Worm (Caenorhabditis elegans) whole organism, young adult: Measurements from ENCODE around the gene F18F11.4.

ENCODE experiments used
- B0019.2 ChIP-seq: fragments of 200-800 bp; sonication (Bioruptor generic); conservative IDR thresholded peaks from 2 replicates; pipeline ENCODE4 v1.3.6; 2022; ENCODE audit warnings: missing genetic modification reagents, missing genetic modification characterization, missing compliant biosample characterization
- C06A6.2 ChIP-seq: fragments of 200-800 bp; sonication (Bioruptor generic); conservative IDR thresholded peaks from 2 replicates; pipeline ENCODE4 v1.3.6; 2022; ENCODE audit warnings: missing genetic modification characterization, missing compliant biosample characterization
- F10E7.11 ChIP-seq: sonication (generic microtip); optimal IDR thresholded peaks from 2 replicates; lab custom pipeline; 2017; ENCODE audit warnings: mild to moderate bottlenecking, missing genetic modification characterization, moderate library complexity, missing compliant biosample characterization
- F33H1.4 ChIP-seq: fragments of 200-800 bp; sonication (Bioruptor generic); IDR thresholded peaks from 2 replicates; pipeline ENCODE4 v1.3.6; 2022; ENCODE audit warnings: missing genetic modification reagents, missing genetic modification characterization, missing compliant biosample characterization
- F37B4.10 ChIP-seq: fragments of 200-800 bp; sonication (Bioruptor generic); IDR thresholded peaks from 2 replicates; pipeline ENCODE4 v1.3.6; 2022; ENCODE audit warnings: missing genetic modification characterization, missing compliant biosample characterization
- F39B2.1 ChIP-seq: fragments of 200-800 bp; sonication (Bioruptor generic); IDR thresholded peaks from 2 replicates; pipeline ENCODE4 v1.3.6; 2022; ENCODE audit warnings: missing genetic modification reagents, missing genetic modification characterization, missing compliant biosample characterization
- Y53G8AR.9 ChIP-seq: fragments of 200-800 bp; sonication (Bioruptor generic); conservative IDR thresholded peaks from 2 replicates; pipeline ENCODE4 v1.3.6; 2022; ENCODE audit warnings: missing genetic modification reagents, missing genetic modification characterization, missing compliant biosample characterization
- attf-3 ChIP-seq: fragments of 200-800 bp; sonication (Bioruptor generic); conservative IDR thresholded peaks from 2 replicates; pipeline ENCODE4 v1.3.6; 2022; ENCODE audit warnings: missing genetic modification reagents, missing genetic modification characterization, missing compliant biosample characterization
- cebp-2 ChIP-seq: fragments of 200-800 bp; sonication (Bioruptor generic); IDR thresholded peaks from 2 replicates; pipeline ENCODE4 v1.3.6; 2022; ENCODE audit warnings: missing genetic modification characterization, missing compliant biosample characterization
- ceh-100 ChIP-seq: fragments of 200-800 bp; sonication (Bioruptor generic); IDR thresholded peaks from 2 replicates; pipeline ENCODE4 v1.3.6; 2022; ENCODE audit warnings: missing genetic modification reagents, missing genetic modification characterization, missing compliant biosample characterization
- ceh-79 ChIP-seq: sonication (generic microtip); optimal IDR thresholded peaks from 2 replicates; lab custom pipeline; 2017; ENCODE audit warnings: mild to moderate bottlenecking, missing genetic modification characterization, missing compliant biosample characterization
- dox-1 ChIP-seq: fragments of 200-800 bp; sonication (Bioruptor generic); IDR thresholded peaks from 2 replicates; pipeline ENCODE4 v1.3.6; 2022; ENCODE audit warnings: missing genetic modification reagents, missing genetic modification characterization, missing compliant biosample characterization
- dpl-1 ChIP-seq: fragments of 150-350 bp; optimal IDR thresholded peaks from 2 replicates; lab custom pipeline; 2014; ENCODE audit warnings: missing biosample characterization, missing genetic modification reagents, missing genetic modification characterization
- egl-18 ChIP-seq: fragments of 200-800 bp; sonication (Bioruptor generic); IDR thresholded peaks from 2 replicates; pipeline ENCODE4 v1.3.6; 2022; ENCODE audit warnings: missing genetic modification reagents, missing genetic modification characterization, missing compliant biosample characterization
- egl-44 ChIP-seq: fragments of 200-800 bp; sonication (Bioruptor generic); IDR thresholded peaks from 2 replicates; pipeline ENCODE4 v1.3.6; 2022; ENCODE audit warnings: missing genetic modification reagents, missing genetic modification characterization, missing compliant biosample characterization
- egrh-3 ChIP-seq: fragments of 200-800 bp; sonication (Bioruptor generic); IDR thresholded peaks from 2 replicates; pipeline ENCODE4 v1.3.6; 2022; ENCODE audit warnings: missing genetic modification reagents, missing genetic modification characterization, missing compliant biosample characterization
- hlh-12 ChIP-seq: sonication (generic microtip); optimal IDR thresholded peaks from 2 replicates; lab custom pipeline; 2016; ENCODE audit warnings: missing genetic modification characterization, missing compliant biosample characterization
- hlh-26 ChIP-seq: fragments of 200-800 bp; sonication (Bioruptor generic); conservative IDR thresholded peaks from 2 replicates; pipeline ENCODE4 v1.3.6; 2022; ENCODE audit warnings: missing genetic modification reagents, missing genetic modification characterization, missing compliant biosample characterization
- hsf-1 ChIP-seq: fragments of 200-800 bp; sonication (Bioruptor generic); IDR thresholded peaks from 2 replicates; pipeline ENCODE4 v1.3.6; 2022; ENCODE audit warnings: missing genetic modification reagents, missing genetic modification characterization, missing compliant biosample characterization
- let-526 ChIP-seq: fragments of 200-800 bp; sonication (Bioruptor generic); IDR thresholded peaks from 2 replicates; pipeline ENCODE4 v1.3.6; 2022; ENCODE audit warnings: missing genetic modification reagents, missing genetic modification characterization, missing compliant biosample characterization
- lin-35 ChIP-seq, 3 experiments: fragments of 150-350 bp in 2 of 3; sonication (generic microtip) in 1 of 3; optimal IDR thresholded peaks; 2 replicates each; lab custom pipeline; 2014 to 2018; ENCODE audit warnings: missing biosample characterization in 3 of 3, missing genetic modification characterization in 3 of 3, missing genetic modification reagents in 3 of 3
- madf-6 ChIP-seq: fragments of 200-800 bp; sonication (Bioruptor generic); IDR thresholded peaks from 2 replicates; pipeline ENCODE4 v1.3.6; 2022; ENCODE audit warnings: missing genetic modification reagents, missing genetic modification characterization, missing compliant biosample characterization
- nfya-1 ChIP-seq: sonication (generic microtip); optimal IDR thresholded peaks from 2 replicates; lab custom pipeline; 2017; ENCODE audit warnings: antibody characterized with exemption, missing compliant biosample characterization, missing genetic modification characterization, borderline replicate concordance; ENCODE audit not compliant: insufficient read depth
- nfya-2 ChIP-seq: fragments of 200-800 bp; sonication (Bioruptor generic); IDR thresholded peaks from 2 replicates; pipeline ENCODE4 v1.3.6; 2022; ENCODE audit warnings: missing genetic modification reagents, missing genetic modification characterization, missing compliant biosample characterization
- nhr-120 ChIP-seq: fragments of 200-800 bp; sonication (Bioruptor generic); IDR thresholded peaks from 2 replicates; pipeline ENCODE4 v1.3.6; 2022; ENCODE audit warnings: missing genetic modification characterization, missing compliant biosample characterization
- nhr-90 ChIP-seq: sonication (generic microtip); optimal IDR thresholded peaks from 2 replicates; lab custom pipeline; 2016; ENCODE audit warnings: missing genotype, mild to moderate bottlenecking, missing genetic modification characterization, missing compliant biosample characterization
- pha-4 ChIP-seq: fragments of 150-350 bp; sonication (generic microtip); optimal IDR thresholded peaks from 2 replicates; lab custom pipeline; 2014; ENCODE audit warnings: missing biosample characterization, missing genetic modification reagents, missing genetic modification characterization
- repo-1 ChIP-seq: sonication (generic microtip); optimal IDR thresholded peaks from 2 replicates; lab custom pipeline; 2017; ENCODE audit warnings: mild to moderate bottlenecking, missing genetic modification characterization, missing compliant biosample characterization
- sdz-38 ChIP-seq: sonication (generic microtip); optimal IDR thresholded peaks from 2 replicates; lab custom pipeline; 2016; ENCODE audit warnings: missing genotype, missing genetic modification characterization, missing compliant biosample characterization
- snpc-1.3 ChIP-seq: sonication (generic microtip); optimal IDR thresholded peaks from 2 replicates; lab custom pipeline; 2017; ENCODE audit warnings: missing genetic modification characterization, mild to moderate bottlenecking, missing compliant biosample characterization, antibody characterized with exemption, moderate library complexity, missing genotype, missing genetic modification reagents; ENCODE audit not compliant: insufficient read depth
- snpc-3.4 ChIP-seq: sonication (generic microtip); optimal IDR thresholded peaks from 2 replicates; lab custom pipeline; 2017; ENCODE audit warnings: missing genetic modification characterization, mild to moderate bottlenecking, missing compliant biosample characterization, antibody characterized with exemption, moderate library complexity, missing genotype, missing genetic modification reagents
- snpc-4 ChIP-seq, 5 experiments: fragments of 150-350 bp in 1 of 5; sonication (generic microtip) in 4 of 5; optimal IDR thresholded peaks; 2 replicates each; lab custom pipeline; 2014 to 2018; ENCODE audit warnings: missing genetic modification characterization in 5 of 5, missing biosample characterization in 3 of 5, antibody characterized with exemption in 2 of 5, mild to moderate bottlenecking in 2 of 5, missing compliant biosample characterization in 2 of 5, missing genotype in 2 of 5, moderate library complexity in 2 of 5, missing genetic modification reagents in 1 of 5
- tlf-1 ChIP-seq: fragments of 200-800 bp; sonication (Bioruptor generic); optimal IDR thresholded peaks from 2 replicates; lab custom pipeline; 2018; ENCODE audit warnings: mild to moderate bottlenecking, missing genetic modification characterization, missing compliant biosample characterization
- unc-130 ChIP-seq: sonication (generic microtip); optimal IDR thresholded peaks from 2 replicates; lab custom pipeline; 2016; ENCODE audit warnings: missing genetic modification reagents, missing genetic modification characterization, missing compliant biosample characterization
- xnd-1 ChIP-seq: sonication (generic microtip); optimal IDR thresholded peaks from 2 replicates; lab custom pipeline; 2016; ENCODE audit warnings: missing genotype, missing genetic modification reagents, missing genetic modification characterization, missing compliant biosample characterization
- ztf-25 ChIP-seq: fragments of 200-800 bp; sonication (Bioruptor generic); IDR thresholded peaks from 2 replicates; pipeline ENCODE4 v1.3.6; 2022; ENCODE audit warnings: missing genetic modification reagents, missing genetic modification characterization, missing compliant biosample characterization
- ztf-3 ChIP-seq: fragments of 200-800 bp; sonication (Bioruptor generic); optimal IDR thresholded peaks from 2 replicates; lab custom pipeline; 2018; ENCODE audit warnings: mild to moderate bottlenecking, missing genetic modification characterization, missing compliant biosample characterization

Gene F18F11.4

ce11 chrIV:291851-292367 lies 38.7 kb upstream of the F18F11.4 start (continued):
- no peak for TF ChIP-seq unc-130 (GFP tag; lab: Kevin White, UChicago)
- TF ChIP-seq egl-18 (GFP tag; lab: Robert Waterston, UW) = no peak
- TF ChIP-seq hlh-12 = no peak
- no peak for TF ChIP-seq sdz-38
- no peak for TF ChIP-seq nfya-1 (tag; lab: Kevin White, UChicago)
- TF ChIP-seq C06A6.2 (GFP tag; lab: Robert Waterston, UW) = no peak; the same call in 1 of the 2 replicates
- TF ChIP-seq lin-35 (GFP tag; optimal IDR thresholded peaks at IDR 0.05; lab: Kevin White, UChicago) = no peak
- TF ChIP-seq snpc-4 (GFP tag; optimal IDR thresholded peaks at IDR 0.05; lab: Kevin White, UChicago) = no peak
- no peak for TF ChIP-seq snpc-4 (tag; optimal IDR thresholded peaks at IDR 0.05; lab: Kevin White, UChicago)
- peak; percentile 68 for TF ChIP-seq repo-1
- TF ChIP-seq egrh-3 = no peak
- TF ChIP-seq hlh-26 (GFP tag; lab: Robert Waterston, UW) = no peak
- no peak for TF ChIP-seq cebp-2 (GFP tag; lab: Robert Waterston, UW)
- TF ChIP-seq egl-44 = no peak
- no peak for TF ChIP-seq F10E7.11
- no peak for TF ChIP-seq nfya-2 (GFP tag; lab: Robert Waterston, UW)
- TF ChIP-seq xnd-1 = no peak
- no peak for TF ChIP-seq F37B4.10 (GFP tag; lab: Robert Waterston, UW)
- no peak for TF ChIP-seq snpc-1.3
- TF ChIP-seq snpc-3.4 (tag; lab: Kevin White, UChicago) = no peak
- no peak for TF ChIP-seq ztf-3 (GFP tag; lab: Kevin White, UChicago)
- TF ChIP-seq ceh-79 (tag; lab: Kevin White, UChicago) = no peak
- no peak for TF ChIP-seq nhr-120 (GFP tag; lab: Robert Waterston, UW)
- no peak for TF ChIP-seq F39B2.1 (GFP tag; lab: Robert Waterston, UW)
- no peak for TF ChIP-seq B0019.2
- TF ChIP-seq madf-6 (GFP tag; lab: Robert Waterston, UW) = no peak
- TF ChIP-seq pha-4 (tag; lab: Kevin White, UChicago) = peak; percentile 18
- TF ChIP-seq ceh-100 (GFP tag; lab: Robert Waterston, UW) = no peak
- TF ChIP-seq tlf-1 = peak; percentile 49
- TF ChIP-seq attf-3 (GFP tag; lab: Robert Waterston, UW) = no peak
- no peak for TF ChIP-seq ztf-25 (GFP tag; lab: Robert Waterston, UW)
- no peak for TF ChIP-seq dpl-1
- peak; percentile 42 for TF ChIP-seq nhr-90 (tag; lab: Kevin White, UChicago)
- no peak for TF ChIP-seq F33H1.4

- TF ChIP-seq Y53G8AR.9 (GFP tag; lab: Robert Waterston, UW) = 0 out of 2 replicates have a peak, but pooled peaks have one; percentile 65
- TF ChIP-seq hsf-1 (GFP tag; lab: Robert Waterston, UW) = no peak
Observed at ce11 chrIV:293163-293755, 37.4 kb upstream of the F18F11.4 start.

ce11 chrIV:293995-294700 lies 36.5 kb upstream of the F18F11.4 start:
- TF ChIP-seq egl-44 (no peak; the same call in 1 of the 2 replicates), let-526 (GFP tag; lab: Robert Waterston, UW) (0 out of 2 replicates have a peak, but pooled peaks have one; percentile 36), cebp-2 (GFP tag; lab: Robert Waterston, UW) (0 out of 2 replicates have a peak, but pooled peaks have one; percentile 5), dox-1 (GFP tag; lab: Robert Waterston, UW) (no peak)
